Fruit fly (Drosophila melanogaster) whole organism, embryonic: ENCODE data around the gene CG9372.

Experiments
- Atf-2 ChIP-seq: fragments of 200-800 bp; sonication (Bioruptor generic); optimal IDR thresholded peaks from 2 replicates; lab custom pipeline; 2016; ENCODE audit warnings: missing biosample characterization, missing genetic modification characterization
- CG12391 ChIP-seq: fragments of 200-800 bp; sonication (Bioruptor generic); optimal IDR thresholded peaks from 3 replicates; lab custom pipeline; 2018; ENCODE audit warnings: missing biosample characterization, mild to moderate bottlenecking, missing genetic modification characterization, moderate library complexity
- CG13296 ChIP-seq: fragments of 200-800 bp; sonication (Bioruptor generic); optimal IDR thresholded peaks from 3 replicates; lab custom pipeline; 2018; ENCODE audit warnings: missing biosample characterization, mild to moderate bottlenecking, missing genetic modification characterization
- CG13894 ChIP-seq: fragments of 200-800 bp; sonication (Bioruptor generic); optimal IDR thresholded peaks from 3 replicates; lab custom pipeline; 2018; ENCODE audit warnings: missing biosample characterization, mild to moderate bottlenecking, missing genetic modification characterization, moderate library complexity
- CG14710 ChIP-seq: fragments of 200-800 bp; sonication (Bioruptor generic); optimal IDR thresholded peaks from 3 replicates; lab custom pipeline; 2019; ENCODE audit warnings: missing biosample characterization, mild to moderate bottlenecking, missing genetic modification characterization, moderate library complexity
- CG15514 ChIP-seq: fragments of 200-800 bp; sonication (Bioruptor generic); optimal IDR thresholded peaks from 3 replicates; lab custom pipeline; 2017; ENCODE audit warnings: missing biosample characterization, missing genetic modification characterization, mild to moderate bottlenecking, moderate library complexity, missing genetic modification reagents
- CG1602 ChIP-seq: fragments of 200-800 bp; sonication (Bioruptor generic); optimal IDR thresholded peaks from 3 replicates; lab custom pipeline; 2016; ENCODE audit warnings: missing biosample characterization, missing genetic modification characterization
- CG17361 ChIP-seq: fragments of 200-800 bp; sonication (Bioruptor generic); IDR thresholded peaks from 3 replicates; pipeline ENCODE4 v1.3.6; 2022; ENCODE audit warnings: missing biosample characterization, missing genetic modification characterization
- CG17802 ChIP-seq: fragments of 200-800 bp; sonication (Bioruptor generic); optimal IDR thresholded peaks from 2 replicates; lab custom pipeline; 2018; ENCODE audit warnings: missing biosample characterization, mild to moderate bottlenecking, missing genetic modification characterization, moderate library complexity
- CG18476 ChIP-seq: fragments of 200-800 bp; sonication (Bioruptor generic); optimal IDR thresholded peaks from 2 replicates; lab custom pipeline; 2016; ENCODE audit warnings: missing biosample characterization, mild to moderate bottlenecking, missing genetic modification characterization
- CG18764 ChIP-seq: fragments of 200-800 bp; sonication (Bioruptor generic); optimal IDR thresholded peaks from 3 replicates; lab custom pipeline; 2016; ENCODE audit warnings: missing biosample characterization, missing genetic modification characterization
- CG2678 ChIP-seq: fragments of 200-800 bp; sonication (Bioruptor generic); optimal IDR thresholded peaks from 3 replicates; lab custom pipeline; 2019; ENCODE audit warnings: missing biosample characterization, mild to moderate bottlenecking, missing genetic modification characterization, moderate library complexity
- CG43689 ChIP-seq: fragments of 200-800 bp; sonication (Bioruptor generic); IDR thresholded peaks from 2 replicates; pipeline ENCODE4 v1.3.6; 2022; ENCODE audit warnings: missing biosample characterization, missing genetic modification characterization
- CG4707 ChIP-seq: fragments of 200-800 bp; sonication (Bioruptor generic); optimal IDR thresholded peaks from 2 replicates; lab custom pipeline; 2018; ENCODE audit warnings: missing biosample characterization, mild to moderate bottlenecking, missing genetic modification characterization, moderate library complexity
- CG4854 ChIP-seq: fragments of 200-800 bp; sonication (Bioruptor generic); optimal IDR thresholded peaks from 2 replicates; lab custom pipeline; 2016; ENCODE audit warnings: missing biosample characterization, missing genetic modification characterization, inconsistent platforms
- CG6272 ChIP-seq: fragments of 200-800 bp; sonication (Bioruptor generic); IDR thresholded peaks from 2 replicates; pipeline ENCODE4 v1.3.6; 2022; ENCODE audit warnings: missing biosample characterization, missing genetic modification characterization
- CG6683 ChIP-seq: fragments of 200-800 bp; sonication (Bioruptor generic); optimal IDR thresholded peaks from 2 replicates; lab custom pipeline; 2017; ENCODE audit warnings: missing biosample characterization, mild to moderate bottlenecking, missing genetic modification characterization, missing genetic modification reagents
- CHES-1-like ChIP-seq: fragments of 200-800 bp; sonication (Bioruptor generic); optimal IDR thresholded peaks from 2 replicates; lab custom pipeline; 2016; ENCODE audit warnings: missing biosample characterization, missing genetic modification characterization
- Camta ChIP-seq: fragments of 200-800 bp; sonication (Bioruptor generic); optimal IDR thresholded peaks from 2 replicates; lab custom pipeline; 2016; ENCODE audit warnings: missing biosample characterization, missing genetic modification characterization
- D ChIP-seq, 2 experiments: fragments of 200-800 bp in 1 of 2; fragments of >200 bp in 1 of 2; sonication (Bioruptor generic) in 1 of 2; optimal IDR thresholded peaks; 2 replicates in 1 of 2; 3 replicates in 1 of 2; lab custom pipeline; 2017; ENCODE audit warnings: mild to moderate bottlenecking in 1 of 2, missing biosample characterization in 1 of 2, missing genetic modification characterization in 1 of 2, missing genetic modification reagents in 1 of 2
- D19B ChIP-seq: fragments of 200-800 bp; sonication (Bioruptor generic); optimal IDR thresholded peaks from 2 replicates; lab custom pipeline; 2017; ENCODE audit warnings: missing biosample characterization, mild to moderate bottlenecking, missing genetic modification characterization
- Dll ChIP-seq: fragments of 200-800 bp; sonication (Bioruptor generic); IDR thresholded peaks from 4 replicates; pipeline ENCODE4 v1.3.6; 2022; ENCODE audit warnings: missing biosample characterization, missing genetic modification characterization; ENCODE audit not compliant: partially characterized antibody
- Dp ChIP-seq: fragments of 200-800 bp; sonication (Bioruptor generic); optimal IDR thresholded peaks from 2 replicates; lab custom pipeline; 2018; ENCODE audit warnings: missing biosample characterization, mild to moderate bottlenecking, missing genetic modification characterization, moderate library complexity
- E2f2 ChIP-seq: fragments of 200-800 bp; sonication (Bioruptor generic); IDR thresholded peaks from 2 replicates; pipeline ENCODE4 v1.3.6; 2022; ENCODE audit warnings: missing biosample characterization, missing genetic modification characterization
- ERR ChIP-seq: fragments of 200-800 bp; sonication (Bioruptor generic); optimal IDR thresholded peaks from 2 replicates; lab custom pipeline; 2016; ENCODE audit warnings: missing biosample characterization, missing genetic modification characterization
- HHEX ChIP-seq: fragments of 200-800 bp; sonication (Bioruptor generic); optimal IDR thresholded peaks from 3 replicates; lab custom pipeline; 2017; ENCODE audit warnings: missing biosample characterization, mild to moderate bottlenecking, missing genetic modification characterization, missing genetic modification reagents
- Hmr ChIP-seq: fragments of 200-800 bp; sonication (Bioruptor generic); optimal IDR thresholded peaks from 3 replicates; lab custom pipeline; 2017; ENCODE audit warnings: mild to moderate bottlenecking, missing biosample characterization, missing genetic modification reagents, missing genetic modification characterization
- Hr3 ChIP-seq: fragments of 200-800 bp; sonication (Bioruptor generic); optimal IDR thresholded peaks from 3 replicates; lab custom pipeline; 2016; ENCODE audit warnings: missing biosample characterization, missing genetic modification characterization
- Meics ChIP-seq: fragments of 200-800 bp; sonication (Bioruptor generic); optimal IDR thresholded peaks from 2 replicates; lab custom pipeline; 2017; ENCODE audit warnings: missing biosample characterization, mild to moderate bottlenecking, missing genetic modification characterization
- Nf-YA ChIP-seq: fragments of 200-800 bp; sonication (Bioruptor generic); IDR thresholded peaks from 2 replicates; pipeline ENCODE4 v1.3.6; 2022; ENCODE audit warnings: missing biosample characterization, missing genetic modification characterization
- Poxn ChIP-seq: fragments of 200-800 bp; sonication (Bioruptor generic); IDR thresholded peaks from 2 replicates; pipeline ENCODE4 v1.3.6; 2022; ENCODE audit warnings: missing biosample characterization, missing genetic modification characterization
- Side ChIP-seq: fragments of 200-800 bp; sonication (Bioruptor generic); optimal IDR thresholded peaks from 2 replicates; lab custom pipeline; 2016; ENCODE audit warnings: missing biosample characterization, missing genetic modification characterization
- TFAM ChIP-seq: fragments of 200-800 bp; sonication (Bioruptor generic); optimal IDR thresholded peaks from 2 replicates; lab custom pipeline; 2017; ENCODE audit warnings: missing biosample characterization, missing genetic modification characterization, inconsistent platforms
- ac ChIP-seq: fragments of 200-800 bp; sonication (Bioruptor generic); optimal IDR thresholded peaks from 3 replicates; lab custom pipeline; 2017; ENCODE audit warnings: missing biosample characterization, mild to moderate bottlenecking, missing genetic modification characterization
- bbx ChIP-seq: fragments of 200-800 bp; sonication (Bioruptor generic); IDR thresholded peaks from 2 replicates; pipeline ENCODE4 v1.3.6; 2022; ENCODE audit warnings: missing biosample characterization, missing genetic modification characterization; ENCODE audit not compliant: partially characterized antibody
- danr ChIP-seq: fragments of 200-800 bp; sonication (Bioruptor generic); IDR thresholded peaks from 2 replicates; pipeline ENCODE4 v1.3.6; 2022; ENCODE audit warnings: missing biosample characterization, missing genetic modification characterization
- dpn ChIP-seq, 2 experiments: fragments of 200-800 bp; sonication (Bioruptor generic); optimal IDR thresholded peaks; 3 replicates each; lab custom pipeline; 2016; ENCODE audit warnings: missing biosample characterization in 2 of 2, missing genetic modification characterization in 2 of 2
- fd3F ChIP-seq: fragments of 200-800 bp; sonication (Bioruptor generic); optimal IDR thresholded peaks from 2 replicates; lab custom pipeline; 2018; ENCODE audit warnings: missing biosample characterization, mild to moderate bottlenecking, missing genetic modification characterization, moderate library complexity
- her ChIP-seq: fragments of 200-800 bp; sonication (Bioruptor generic); optimal IDR thresholded peaks from 2 replicates; lab custom pipeline; 2016; ENCODE audit warnings: missing biosample characterization, missing genetic modification characterization
- run ChIP-seq: fragments of 200-800 bp; sonication (Bioruptor generic); optimal IDR thresholded peaks from 3 replicates; lab custom pipeline; 2018; ENCODE audit warnings: missing biosample characterization, mild to moderate bottlenecking, missing genetic modification characterization
- schlank ChIP-seq: fragments of 200-800 bp; sonication (Bioruptor generic); optimal IDR thresholded peaks from 2 replicates; lab custom pipeline; 2018; ENCODE audit warnings: missing biosample characterization, mild to moderate bottlenecking, missing genetic modification characterization
- sd ChIP-seq: fragments of 200-800 bp; sonication (Bioruptor generic); optimal IDR thresholded peaks from 3 replicates; lab custom pipeline; 2018; ENCODE audit warnings: missing biosample characterization, mild to moderate bottlenecking, missing genetic modification characterization, moderate library complexity
- sens ChIP-seq: fragments of 200-800 bp; sonication (Bioruptor generic); peaks from one replicate; lab custom pipeline; 2016; ENCODE audit warnings: missing biosample characterization, missing genetic modification characterization
- slp2 ChIP-seq: fragments of 200-800 bp; sonication (Bioruptor generic); optimal IDR thresholded peaks from 2 replicates; lab custom pipeline; 2016; ENCODE audit warnings: missing biosample characterization, missing genetic modification characterization
- stwl ChIP-seq: fragments of 200-800 bp; sonication (Bioruptor generic); optimal IDR thresholded peaks from 3 replicates; lab custom pipeline; 2018; ENCODE audit warnings: missing biosample characterization, mild to moderate bottlenecking, missing genetic modification characterization, moderate library complexity
- trem ChIP-seq: fragments of 200-800 bp; optimal IDR thresholded peaks from 3 replicates; lab custom pipeline; 2019; ENCODE audit warnings: missing biosample characterization, mild to moderate bottlenecking, missing genetic modification characterization, moderate library complexity
- tx ChIP-seq: fragments of 200-800 bp; sonication (Bioruptor generic); optimal IDR thresholded peaks from 2 replicates; lab custom pipeline; 2016; ENCODE audit warnings: missing biosample characterization, missing genetic modification characterization
- unpg ChIP-seq: fragments of 200-800 bp; sonication (Bioruptor generic); optimal IDR thresholded peaks from 3 replicates; lab custom pipeline; 2018; ENCODE audit warnings: missing biosample characterization, mild to moderate bottlenecking, missing genetic modification characterization, moderate library complexity

CG9372 gene

dm6 chr3L:19584369-19584915 is 21.6 kb upstream of the CG9372 start, which contains the start of gene Shal (continued):
- TF ChIP-seq Hr3 (GFP tag; lab: Kevin White, UChicago) (no peak), unpg (GFP tag; lab: Kevin White, UChicago) (no peak), TFAM (GFP tag; lab: Kevin White, UChicago) (no peak), CG15514 (peak; percentile 93)

dm6 chr3L:19585979-19586378 is 20.0 kb upstream of the CG9372 start, which contains the start of the genes CG9231 and CG9330:
TSS of gene CG9231 (minus strand) at chr3L:19586003.
TSS of gene CG9330 (plus strand) at chr3L:19586253.
- TF ChIP-seq bbx (no peak), Hmr (GFP tag; lab: Kevin White, UChicago) (peak; percentile 18), CG2678 (tag; lab: Kevin White, UChicago) (peak; percentile 28), CG1602 (GFP tag; lab: Kevin White, UChicago) (peak; percentile 17), CG14710 (tag; lab: Kevin White, UChicago) (peak; percentile 81), CG13296 (GFP tag; lab: Kevin White, UChicago) (no peak), Camta (GFP tag; lab: Kevin White, UChicago) (no peak), Poxn (GFP tag; lab: Robert Waterston, UW) (no peak), sd (peak; percentile 50), slp2 (GFP tag; lab: Kevin White, UChicago) (no peak), fd3F (GFP tag; lab: Kevin White, UChicago) (no peak), CG12391 (peak; percentile 82), CG43689 (GFP tag; lab: Robert Waterston, UW) (no peak), CG18764 (peak; percentile 19), dpn (GFP tag; optimal IDR thresholded peaks at IDR 0.05; lab: Kevin White, UChicago) (peak; percentile 32 to 36), run (tag; lab: Kevin White, UChicago) (no peak), CG4854 (GFP tag; lab: Kevin White, UChicago) (peak; percentile 31), CG18476 (GFP tag; lab: Kevin White, UChicago) (no peak), schlank (tag; lab: Kevin White, UChicago) (no peak), trem (tag; lab: Kevin White, UChicago) (peak; percentile 84), CG6683 (GFP tag; lab: Kevin White, UChicago) (no peak), CG17802 (tag; lab: Kevin White, UChicago) (peak; percentile 88), ERR (GFP tag; lab: Kevin White, UChicago) (no peak), CG13894 (tag; lab: Kevin White, UChicago) (peak; percentile 41), E2f2 (GFP tag; lab: Robert Waterston, UW) (peak; percentile 59; the same call in 1 of the 2 replicates), ac (GFP tag; lab: Kevin White, UChicago) (no peak), her (GFP tag; lab: Kevin White, UChicago) (no peak), HHEX (GFP tag; lab: Kevin White, UChicago) (no peak), stwl (peak; percentile 84), Nf-YA (GFP tag; lab: Robert Waterston, UW) (no peak), sens (peak; percentile 89), CHES-1-like (GFP tag; lab: Kevin White, UChicago) (no peak), tx (GFP tag; lab: Kevin White, UChicago) (no peak), danr (GFP tag; lab: Robert Waterston, UW) (no peak), Dll (0 out of 4 replicates have a peak, but pooled peaks have one; percentile 23), CG4707 (GFP tag; lab: Kevin White, UChicago) (no peak), CG17361 (GFP tag; lab: Robert Waterston, UW) (peak; percentile 38; the same call in 1 of the 3 replicates), CG6272 (GFP tag; lab: Robert Waterston, UW) (no peak), Side (GFP tag; lab: Kevin White, UChicago) (peak; percentile 5), D (optimal IDR thresholded peaks at IDR 0.05; lab: Kevin White, UChicago) (no peak), D (GFP tag; optimal IDR thresholded peaks at IDR 0.05; lab: Kevin White, UChicago) (no peak), Dp (GFP tag; lab: Kevin White, UChicago) (peak; percentile 39), Meics (GFP tag; lab: Kevin White, UChicago) (peak; percentile 11), D19B (GFP tag; lab: Kevin White, UChicago) (no peak), Atf-2 (GFP tag; lab: Kevin White, UChicago) (no peak)
